Worm (Caenorhabditis elegans) whole organism, midembryonic: ENCODE data around the gene srbc-23.

Source experiments
- T22C8.4 ChIP-seq: fragments of 200-800 bp; sonication (Bioruptor generic); IDR thresholded peaks from 2 replicates; pipeline ENCODE4 v1.3.6; 2022; ENCODE audit warnings: missing genetic modification characterization, missing compliant biosample characterization
- cog-1 ChIP-seq: sonication (generic microtip); optimal IDR thresholded peaks from 2 replicates; lab custom pipeline; 2016; ENCODE audit warnings: missing genetic modification characterization, missing compliant biosample characterization
- flt-1 ChIP-seq: fragments of 200-800 bp; sonication (Bioruptor generic); IDR thresholded peaks from 2 replicates; pipeline ENCODE4 v1.3.6; 2022; ENCODE audit warnings: missing genetic modification characterization, missing compliant biosample characterization
- klf-2 ChIP-seq: fragments of 200-800 bp; sonication (Bioruptor generic); conservative IDR thresholded peaks from 2 replicates; pipeline ENCODE4 v1.3.6; 2022; ENCODE audit warnings: missing genetic modification reagents, missing genetic modification characterization, missing compliant biosample characterization
- med-1 ChIP-seq: sonication (generic microtip); optimal IDR thresholded peaks from 2 replicates; lab custom pipeline; 2017; ENCODE audit warnings: missing genetic modification characterization, mild to moderate bottlenecking, missing compliant biosample characterization, antibody characterized with exemption, missing genetic modification reagents; ENCODE audit not compliant: insufficient read depth
- ref-1 ChIP-seq: fragments of 200-800 bp; sonication (Bioruptor generic); conservative IDR thresholded peaks from 2 replicates; pipeline ENCODE4 v1.3.6; 2022; ENCODE audit warnings: missing genetic modification reagents, missing genetic modification characterization, missing compliant biosample characterization
- tab-1 ChIP-seq: fragments of 200-800 bp; sonication (Bioruptor generic); IDR thresholded peaks from 2 replicates; pipeline ENCODE4 v1.3.6; 2022; ENCODE audit warnings: missing genetic modification characterization, missing compliant biosample characterization
- ztf-23 ChIP-seq: fragments of 200-800 bp; sonication (Bioruptor generic); IDR thresholded peaks from 2 replicates; pipeline ENCODE4 v1.3.6; 2022; ENCODE audit warnings: missing genetic modification reagents, missing genetic modification characterization, missing compliant biosample characterization
- ztf-29 ChIP-seq: fragments of 200-800 bp; sonication (Bioruptor generic); IDR thresholded peaks from 2 replicates; pipeline ENCODE4 v1.3.6; 2022; ENCODE audit warnings: missing genetic modification reagents, missing genetic modification characterization, missing compliant biosample characterization

Gene srbc-23

DNA sequence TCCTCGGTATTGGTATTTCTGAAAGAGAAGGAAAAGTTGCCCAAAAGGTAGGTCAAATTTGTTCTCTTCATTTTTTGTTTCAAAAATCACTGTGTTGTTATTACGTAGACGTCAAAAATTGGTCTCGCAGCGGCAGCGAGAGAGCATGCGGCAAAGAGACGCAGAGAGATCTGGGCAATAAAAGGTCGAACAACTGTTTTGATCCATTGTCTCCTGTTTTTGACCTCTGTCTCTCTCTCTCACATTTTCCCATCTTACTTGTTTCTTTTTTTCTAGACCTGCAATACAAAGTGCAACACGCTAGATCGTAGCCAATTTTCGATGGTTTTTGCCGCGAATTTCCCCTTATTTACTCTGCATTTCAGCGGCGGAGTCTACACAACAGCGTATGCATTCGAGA lies 26.8 kb upstream of the srbc-23 start:
- no peak for TF ChIP-seq ref-1 (GFP tag; lab: Robert Waterston, UW)
- 0 out of 2 replicates have a peak, but pooled peaks have one; percentile 19 for TF ChIP-seq T22C8.4 (GFP tag; lab: Robert Waterston, UW)

DNA sequence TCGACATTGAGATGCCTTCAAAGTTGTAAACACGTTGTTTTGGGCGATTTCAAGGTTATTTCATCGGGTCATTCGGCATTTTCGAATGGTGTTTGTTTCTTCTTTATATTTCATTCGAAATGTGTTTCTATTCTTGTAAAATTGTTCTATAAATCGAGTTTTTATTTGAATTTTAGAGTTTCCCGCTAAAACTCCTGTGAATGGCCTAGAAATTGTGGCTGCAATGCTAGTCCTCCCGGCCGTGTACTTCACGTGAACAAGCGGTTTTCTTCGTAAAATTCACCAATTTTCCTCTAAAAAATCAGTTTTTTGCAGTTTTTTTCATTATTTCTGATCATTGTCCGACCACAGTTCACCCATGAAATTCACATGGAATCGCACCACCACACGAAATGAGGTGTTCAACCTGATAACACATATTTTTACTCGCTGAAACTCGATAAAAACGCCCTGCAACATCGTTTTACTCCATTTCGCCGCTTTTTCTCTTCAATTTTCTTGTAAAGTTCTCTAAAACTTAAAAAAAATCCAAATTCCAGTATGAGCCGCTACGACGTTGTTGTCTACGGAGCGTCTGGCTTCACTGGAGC lies 26.3 kb upstream of the srbc-23 start, which contains the start of gene ldp-1:
Gene ldp-1, plus strand, starts transcription at position 540 of the 590 bp plus-strand sequence.
- no peak for TF ChIP-seq ztf-29 (GFP tag; lab: Robert Waterston, UW)
- no peak for TF ChIP-seq klf-2 (GFP tag; lab: Robert Waterston, UW)
- TF ChIP-seq flt-1 (GFP tag; lab: Robert Waterston, UW), result peak; percentile 22; the same call in 1 of the 2 replicates
- no peak for TF ChIP-seq tab-1 (GFP tag; lab: Robert Waterston, UW)
- TF ChIP-seq ztf-23 (GFP tag; lab: Robert Waterston, UW), result no peak
- TF ChIP-seq ref-1 (GFP tag; lab: Robert Waterston, UW), result no peak
- no peak for TF ChIP-seq med-1 (GFP tag; lab: Kevin White, UChicago)
- 0 out of 2 replicates have a peak, but pooled peaks have one; percentile 3 for TF ChIP-seq T22C8.4 (GFP tag; lab: Robert Waterston, UW)
- TF ChIP-seq cog-1 (tag; lab: Kevin White, UChicago), result peak; percentile 49

DNA sequence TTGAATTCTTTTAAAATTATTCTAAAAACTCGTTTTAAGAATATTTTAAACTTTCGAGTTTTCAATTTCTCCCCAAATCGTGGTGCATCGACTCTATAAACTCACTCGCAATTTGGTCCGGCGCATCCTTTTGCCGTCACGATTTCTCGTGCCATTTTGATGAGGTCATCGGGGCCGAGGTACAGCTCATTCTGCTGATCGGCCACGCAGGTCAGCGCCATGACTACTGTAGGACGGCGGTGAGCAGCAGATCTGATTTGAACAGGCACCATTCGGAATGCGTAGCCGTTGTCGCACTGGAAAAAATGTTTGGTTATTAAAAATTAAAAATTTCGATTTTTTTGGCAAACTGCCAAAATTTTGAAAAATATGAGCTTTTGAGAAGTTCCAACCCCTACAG lies 20.7 kb upstream of the srbc-23 start:
- TF ChIP-seq cog-1 (tag; lab: Kevin White, UChicago) (no peak), ztf-23 (GFP tag; lab: Robert Waterston, UW) (0 out of 2 replicates have a peak, but pooled peaks have one; percentile 17)

ce11 chrV:2133512-2133911 lies 19.9 kb upstream of the srbc-23 start:
- no peak for TF ChIP-seq med-1 (GFP tag; lab: Kevin White, UChicago)
- TF ChIP-seq T22C8.4 (GFP tag; lab: Robert Waterston, UW), result no peak
- TF ChIP-seq flt-1 (GFP tag; lab: Robert Waterston, UW), result no peak
- no peak for TF ChIP-seq ztf-29 (GFP tag; lab: Robert Waterston, UW)
- TF ChIP-seq klf-2 (GFP tag; lab: Robert Waterston, UW), result no peak
- TF ChIP-seq ztf-23 (GFP tag; lab: Robert Waterston, UW), result no peak
- TF ChIP-seq tab-1 (GFP tag; lab: Robert Waterston, UW), result no peak
- no peak for TF ChIP-seq ref-1 (GFP tag; lab: Robert Waterston, UW)
- no peak for TF ChIP-seq cog-1 (tag; lab: Kevin White, UChicago)

ce11 chrV:2134340-2134739 lies 19.0 kb upstream of the srbc-23 start:
- no peak for TF ChIP-seq ref-1 (GFP tag; lab: Robert Waterston, UW)
- TF ChIP-seq cog-1 (tag; lab: Kevin White, UChicago), result no peak
- TF ChIP-seq tab-1 (GFP tag; lab: Robert Waterston, UW), result no peak
- no peak for TF ChIP-seq flt-1 (GFP tag; lab: Robert Waterston, UW)

DNA sequence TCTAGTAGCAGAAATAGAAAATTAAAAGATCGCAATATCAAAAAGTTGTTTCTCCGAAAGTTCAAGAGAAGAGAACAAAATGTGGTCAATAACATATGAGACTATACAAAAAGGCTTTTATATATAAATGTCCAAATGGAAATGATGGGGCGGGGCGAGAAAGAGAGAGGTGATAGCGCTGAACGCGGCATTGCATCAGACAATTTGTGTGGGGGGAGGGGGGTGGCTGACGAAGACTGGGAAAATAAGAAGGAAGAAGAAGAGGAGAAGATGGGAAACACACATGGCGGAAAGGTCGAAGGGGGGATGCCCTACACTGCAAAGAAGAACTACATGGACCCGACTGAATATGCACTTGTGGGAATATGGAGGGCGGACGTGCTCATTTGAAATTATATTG lies 18.1 kb upstream of the srbc-23 start:
- TF ChIP-seq ztf-29 (GFP tag; lab: Robert Waterston, UW), result no peak
- no peak for TF ChIP-seq ztf-23 (GFP tag; lab: Robert Waterston, UW)
- TF ChIP-seq ref-1 (GFP tag; lab: Robert Waterston, UW), result no peak
- no peak for TF ChIP-seq cog-1 (tag; lab: Kevin White, UChicago)
- no peak for TF ChIP-seq T22C8.4 (GFP tag; lab: Robert Waterston, UW)
- no peak for TF ChIP-seq klf-2 (GFP tag; lab: Robert Waterston, UW)
- TF ChIP-seq flt-1 (GFP tag; lab: Robert Waterston, UW), result no peak
- no peak for TF ChIP-seq tab-1 (GFP tag; lab: Robert Waterston, UW)
- TF ChIP-seq med-1 (GFP tag; lab: Kevin White, UChicago), result no peak

DNA sequence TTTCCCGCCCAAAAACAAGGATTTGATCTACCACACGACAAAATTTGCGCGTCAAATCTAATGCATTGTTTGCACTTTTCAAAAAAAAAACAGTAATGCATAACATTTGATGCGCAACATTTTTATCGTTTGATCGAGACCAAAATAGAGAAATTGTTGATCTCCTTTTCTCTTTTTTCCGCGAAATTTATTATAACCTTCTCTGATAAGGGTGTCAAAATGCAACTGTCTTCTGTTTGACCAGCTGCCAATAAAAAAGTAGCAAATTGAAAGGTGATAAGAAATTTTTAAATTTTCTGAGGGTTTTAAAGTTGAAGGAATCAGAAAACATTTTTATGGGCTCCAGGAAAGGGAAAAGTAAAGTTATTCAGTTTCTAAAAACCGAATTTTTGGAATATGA lies 16.4 kb upstream of the srbc-23 start:
- TF ChIP-seq tab-1 (GFP tag; lab: Robert Waterston, UW) (no peak), ref-1 (GFP tag; lab: Robert Waterston, UW) (no peak), cog-1 (tag; lab: Kevin White, UChicago) (no peak), klf-2 (GFP tag; lab: Robert Waterston, UW) (no peak), ztf-29 (GFP tag; lab: Robert Waterston, UW) (no peak), med-1 (GFP tag; lab: Kevin White, UChicago) (no peak)

DNA sequence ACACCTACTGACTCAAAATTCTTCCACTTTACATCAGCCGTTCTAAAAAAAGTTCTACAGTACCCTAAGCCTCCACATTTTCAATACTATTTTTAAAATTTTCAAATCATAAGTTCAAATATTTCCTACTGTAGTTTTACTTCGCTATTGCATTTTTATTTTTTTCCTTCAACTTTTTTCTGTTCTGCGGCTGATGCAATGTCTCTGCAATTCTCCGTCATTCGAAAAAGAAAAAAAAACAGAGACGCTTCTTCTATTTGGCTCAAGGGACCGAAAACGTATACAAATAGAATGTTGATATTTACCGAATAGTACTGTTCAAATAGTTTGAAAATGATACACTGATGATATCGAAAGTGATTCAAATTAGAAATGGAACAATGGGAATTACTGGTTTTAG lies 15.1 kb upstream of the srbc-23 start:
- TF ChIP-seq T22C8.4 (GFP tag; lab: Robert Waterston, UW), result no peak
- no peak for TF ChIP-seq cog-1 (tag; lab: Kevin White, UChicago)
- TF ChIP-seq ztf-23 (GFP tag; lab: Robert Waterston, UW), result no peak
- no peak for TF ChIP-seq klf-2 (GFP tag; lab: Robert Waterston, UW)
- no peak for TF ChIP-seq ztf-29 (GFP tag; lab: Robert Waterston, UW)
- TF ChIP-seq flt-1 (GFP tag; lab: Robert Waterston, UW), result no peak
- TF ChIP-seq ref-1 (GFP tag; lab: Robert Waterston, UW), result no peak
- no peak for TF ChIP-seq med-1 (GFP tag; lab: Kevin White, UChicago)
- TF ChIP-seq tab-1 (GFP tag; lab: Robert Waterston, UW), result no peak

DNA sequence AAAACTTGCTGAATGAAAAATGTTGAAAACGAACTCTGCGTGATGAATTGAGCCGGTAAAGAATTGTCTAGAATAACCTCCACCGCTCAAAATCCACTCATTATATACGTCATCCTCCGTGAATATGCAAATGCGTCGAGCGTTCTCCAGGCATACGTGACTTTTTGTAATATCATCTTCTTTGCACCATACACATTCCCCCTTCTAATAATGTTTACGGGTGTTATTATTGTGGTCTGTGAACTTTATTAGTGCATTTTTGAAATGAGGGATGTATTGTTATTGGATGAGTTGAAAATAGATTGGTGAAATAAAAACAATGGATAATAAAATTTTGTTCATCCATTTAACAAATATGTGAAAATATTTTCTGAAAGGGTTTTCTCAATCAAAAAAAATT lies 13.5 kb upstream of the srbc-23 start, which contains the start of gene F22F7.7:
Gene F22F7.7, minus strand, starts transcription at position 125 of the 400 bp plus-strand sequence.
- no peak for TF ChIP-seq T22C8.4 (GFP tag; lab: Robert Waterston, UW)
- TF ChIP-seq flt-1 (GFP tag; lab: Robert Waterston, UW), result no peak
- no peak for TF ChIP-seq med-1 (GFP tag; lab: Kevin White, UChicago)
- no peak for TF ChIP-seq ztf-29 (GFP tag; lab: Robert Waterston, UW)
- TF ChIP-seq tab-1 (GFP tag; lab: Robert Waterston, UW), result no peak
